Fruit fly (Drosophila melanogaster) whole organism, embryonic: ENCODE measurements around the gene CG17124.

Experiments used
- BtbVII ChIP-seq: fragments of 200-800 bp; sonication (Bioruptor generic); optimal IDR thresholded peaks from 3 replicates; lab custom pipeline; 2017; ENCODE audit warnings: missing biosample characterization, mild to moderate bottlenecking, missing genetic modification characterization
- CG10147 ChIP-seq: fragments of 200-800 bp; sonication (Bioruptor generic); optimal IDR thresholded peaks from 2 replicates; lab custom pipeline; 2019; ENCODE audit warnings: missing biosample characterization, mild to moderate bottlenecking, missing genetic modification characterization, moderate library complexity
- CG11456 ChIP-seq: fragments of 200-800 bp; sonication (Bioruptor generic); IDR thresholded peaks from 3 replicates; pipeline ENCODE4 v1.3.6; 2022; ENCODE audit warnings: missing biosample characterization, missing genetic modification characterization
- CG14860 ChIP-seq: fragments of 200-800 bp; sonication (Bioruptor generic); IDR thresholded peaks from 3 replicates; pipeline ENCODE4 v1.3.6; 2022; ENCODE audit warnings: missing biosample characterization, missing genetic modification characterization; ENCODE audit not compliant: partially characterized antibody
- CG15073 ChIP-seq: fragments of 200-800 bp; sonication (Bioruptor generic); optimal IDR thresholded peaks from 2 replicates; lab custom pipeline; 2016; ENCODE audit warnings: missing biosample characterization, missing genetic modification characterization
- CG1529 ChIP-seq: fragments of 200-800 bp; sonication (Bioruptor generic); optimal IDR thresholded peaks from 3 replicates; lab custom pipeline; 2018; ENCODE audit warnings: missing biosample characterization, missing genetic modification characterization
- CG15696 ChIP-seq: fragments of 200-800 bp; sonication (Bioruptor generic); optimal IDR thresholded peaks from 2 replicates; lab custom pipeline; 2019; ENCODE audit warnings: missing biosample characterization, mild to moderate bottlenecking, missing genetic modification characterization, moderate library complexity
- CG17568 ChIP-seq: fragments of 200-800 bp; sonication (Bioruptor generic); optimal IDR thresholded peaks from 2 replicates; lab custom pipeline; 2018; ENCODE audit warnings: missing biosample characterization, mild to moderate bottlenecking, missing genetic modification characterization, moderate library complexity
- CG18262 ChIP-seq: fragments of 200-800 bp; optimal IDR thresholded peaks from 3 replicates; lab custom pipeline; 2019; ENCODE audit warnings: missing biosample characterization, mild to moderate bottlenecking, missing genetic modification characterization, moderate library complexity
- CG1832 ChIP-seq: fragments of 200-800 bp; sonication (Bioruptor generic); optimal IDR thresholded peaks from 2 replicates; lab custom pipeline; 2017; ENCODE audit warnings: missing biosample characterization, mild to moderate bottlenecking, missing genetic modification characterization, inconsistent platforms
- CG18476 ChIP-seq: fragments of 200-800 bp; sonication (Bioruptor generic); optimal IDR thresholded peaks from 2 replicates; lab custom pipeline; 2016; ENCODE audit warnings: missing biosample characterization, mild to moderate bottlenecking, missing genetic modification characterization
- CG2202 ChIP-seq: fragments of 200-800 bp; sonication (Bioruptor generic); optimal IDR thresholded peaks from 2 replicates; lab custom pipeline; 2018; ENCODE audit warnings: missing biosample characterization, mild to moderate bottlenecking, missing genetic modification characterization
- CG31224 ChIP-seq: fragments of 200-800 bp; sonication (Bioruptor generic); IDR thresholded peaks from 2 replicates; pipeline ENCODE4 v1.3.6; 2022; ENCODE audit warnings: missing biosample characterization, missing genetic modification characterization
- CG31388 ChIP-seq: fragments of 200-800 bp; sonication (Bioruptor generic); optimal IDR thresholded peaks from 2 replicates; lab custom pipeline; 2016; ENCODE audit warnings: missing biosample characterization, missing genetic modification characterization
- CG3726 ChIP-seq: fragments of 200-800 bp; sonication (Bioruptor generic); IDR thresholded peaks from 3 replicates; pipeline ENCODE4, ENCODE4 v1.3.6; 2022; ENCODE audit warnings: missing biosample characterization, missing genetic modification characterization
- CG6254 ChIP-seq: fragments of 200-800 bp; sonication (Bioruptor generic); optimal IDR thresholded peaks from 3 replicates; lab custom pipeline; 2017; ENCODE audit warnings: mild to moderate bottlenecking, missing biosample characterization, missing genetic modification reagents, missing genetic modification characterization
- CG9797 ChIP-seq: fragments of 200-800 bp; sonication (Bioruptor generic); optimal IDR thresholded peaks from 3 replicates; lab custom pipeline; 2018; ENCODE audit warnings: missing biosample characterization, mild to moderate bottlenecking, missing genetic modification characterization
- CG9817 ChIP-seq: fragments of 200-800 bp; sonication (Bioruptor generic); optimal IDR thresholded peaks from 2 replicates; lab custom pipeline; 2018; ENCODE audit warnings: missing biosample characterization, mild to moderate bottlenecking, missing genetic modification characterization, moderate library complexity
- CHES-1-like ChIP-seq: fragments of 200-800 bp; sonication (Bioruptor generic); optimal IDR thresholded peaks from 2 replicates; lab custom pipeline; 2016; ENCODE audit warnings: missing biosample characterization, missing genetic modification characterization
- HLH3B ChIP-seq: fragments of 200-800 bp; sonication (Bioruptor generic); IDR thresholded peaks from 2 replicates; pipeline ENCODE4 v1.3.6; 2022; ENCODE audit warnings: missing biosample characterization, missing genetic modification characterization
- Med ChIP-seq: fragments of 200-800 bp; sonication (Bioruptor generic); peaks from one replicate; lab custom pipeline; 2016; ENCODE audit warnings: missing biosample characterization, missing genetic modification characterization, mild to moderate bottlenecking, inconsistent platforms, moderate library complexity
- Oaz ChIP-seq: fragments of 200-800 bp; sonication (Bioruptor generic); IDR thresholded peaks from 2 replicates; pipeline ENCODE4 v1.3.6; 2022; ENCODE audit warnings: missing biosample characterization, missing genetic modification characterization
- PHDP ChIP-seq: fragments of 200-800 bp; sonication (Bioruptor generic); optimal IDR thresholded peaks from 3 replicates; lab custom pipeline; 2018; ENCODE audit warnings: missing biosample characterization, mild to moderate bottlenecking, missing genetic modification characterization, moderate library complexity
- Stat92E ChIP-seq, 3 experiments: fragments of >200 bp in 2 of 3; fragments of 200-800 bp in 1 of 3; sonication (Bioruptor generic) in 1 of 3; optimal IDR thresholded peaks; 2 replicates each; lab custom pipeline; 2017 to 2019; ENCODE audit warnings: missing biosample characterization in 3 of 3, missing genetic modification characterization in 3 of 3, mild to moderate bottlenecking in 1 of 3, moderate library complexity in 1 of 3
- Xbp1 ChIP-seq: fragments of 200-800 bp; sonication (Bioruptor generic); optimal IDR thresholded peaks from 3 replicates; lab custom pipeline; 2016; ENCODE audit warnings: missing biosample characterization, mild to moderate bottlenecking, missing genetic modification characterization
- amos ChIP-seq: fragments of 200-800 bp; sonication (Bioruptor generic); IDR thresholded peaks from 2 replicates; pipeline ENCODE4 v1.3.6; 2022; ENCODE audit warnings: missing biosample characterization, missing genetic modification characterization; ENCODE audit not compliant: partially characterized antibody
- bbx ChIP-seq: fragments of 200-800 bp; sonication (Bioruptor generic); IDR thresholded peaks from 2 replicates; pipeline ENCODE4 v1.3.6; 2022; ENCODE audit warnings: missing biosample characterization, missing genetic modification characterization; ENCODE audit not compliant: partially characterized antibody
- bsh ChIP-seq, 2 experiments: fragments of 200-800 bp; sonication (Bioruptor generic); optimal IDR thresholded peaks; 2 replicates each; lab custom pipeline; 2017 to 2018; ENCODE audit warnings: mild to moderate bottlenecking in 2 of 2, missing biosample characterization in 2 of 2, missing genetic modification characterization in 2 of 2, moderate library complexity in 1 of 2
- dati ChIP-seq: fragments of 200-800 bp; sonication (Bioruptor generic); IDR thresholded peaks from 2 replicates; pipeline ENCODE4 v1.3.6; 2022; ENCODE audit warnings: missing biosample characterization, missing genetic modification characterization
- disco-r ChIP-seq: fragments of 200-800 bp; sonication (Bioruptor generic); optimal IDR thresholded peaks from 2 replicates; lab custom pipeline; 2016; ENCODE audit warnings: missing biosample characterization, missing genetic modification characterization
- esg ChIP-seq: fragments of 200-800 bp; sonication (Bioruptor generic); conservative IDR thresholded peaks from 2 replicates; pipeline ENCODE4 v1.3.6; 2022; ENCODE audit warnings: missing biosample characterization, missing genetic modification characterization
- her ChIP-seq: fragments of 200-800 bp; sonication (Bioruptor generic); optimal IDR thresholded peaks from 2 replicates; lab custom pipeline; 2016; ENCODE audit warnings: missing biosample characterization, missing genetic modification characterization
- hth ChIP-seq: fragments of >200 bp; optimal IDR thresholded peaks from 2 replicates; lab custom pipeline; 2017; ENCODE audit warnings: inconsistent platforms
- ind ChIP-seq: fragments of 200-800 bp; sonication (Bioruptor generic); optimal IDR thresholded peaks from 3 replicates; lab custom pipeline; 2016; ENCODE audit warnings: missing biosample characterization, missing genetic modification characterization
- lilli ChIP-seq: fragments of 200-800 bp; sonication (Bioruptor generic); optimal IDR thresholded peaks from 3 replicates; lab custom pipeline; 2016; ENCODE audit warnings: missing biosample characterization, missing genetic modification characterization
- mirr ChIP-seq: fragments of 200-800 bp; sonication (Bioruptor generic); optimal IDR thresholded peaks from 3 replicates; lab custom pipeline; 2018; ENCODE audit warnings: missing biosample characterization, mild to moderate bottlenecking, missing genetic modification characterization
- nerfin-2 ChIP-seq: fragments of 200-800 bp; sonication (Bioruptor generic); IDR thresholded peaks from 2 replicates; pipeline ENCODE4 v1.3.6; 2022; ENCODE audit warnings: missing biosample characterization, missing genetic modification characterization; ENCODE audit not compliant: partially characterized antibody
- nmo ChIP-seq: fragments of 200-800 bp; sonication (Bioruptor generic); optimal IDR thresholded peaks from 2 replicates; lab custom pipeline; 2018; ENCODE audit warnings: missing biosample characterization, mild to moderate bottlenecking, missing genetic modification characterization, moderate library complexity
- nom ChIP-seq: fragments of 200-800 bp; sonication (Bioruptor generic); optimal IDR thresholded peaks from 2 replicates; lab custom pipeline; 2017; ENCODE audit warnings: missing biosample characterization, missing genetic modification characterization, mild to moderate bottlenecking, moderate library complexity, missing genetic modification reagents
- odd ChIP-seq: fragments of 200-800 bp; sonication (Bioruptor generic); optimal IDR thresholded peaks from 2 replicates; lab custom pipeline; 2017; ENCODE audit warnings: missing biosample characterization, mild to moderate bottlenecking, missing genetic modification characterization
- org-1 ChIP-seq: fragments of 200-800 bp; sonication (Bioruptor generic); optimal IDR thresholded peaks from 2 replicates; lab custom pipeline; 2017; ENCODE audit warnings: missing biosample characterization, missing genetic modification characterization
- peb ChIP-seq: fragments of 200-800 bp; sonication (Bioruptor generic); IDR thresholded peaks from 2 replicates; pipeline ENCODE4 v1.3.6; 2022; ENCODE audit warnings: missing biosample characterization, missing genetic modification characterization
- sc ChIP-seq, 3 experiments: fragments of >200 bp in 2 of 3; fragments of 200-800 bp in 1 of 3; sonication (Bioruptor generic) in 1 of 3; optimal IDR thresholded peaks; 2 replicates in 2 of 3; 3 replicates in 1 of 3; lab custom pipeline; 2017; ENCODE audit warnings: mild to moderate bottlenecking in 1 of 3, missing biosample characterization in 1 of 3, missing genetic modification characterization in 1 of 3, missing genetic modification reagents in 1 of 3
- sens ChIP-seq: fragments of 200-800 bp; sonication (Bioruptor generic); peaks from one replicate; lab custom pipeline; 2016; ENCODE audit warnings: missing biosample characterization, missing genetic modification characterization
- shn ChIP-seq: fragments of 200-800 bp; sonication (Bioruptor generic); optimal IDR thresholded peaks from 3 replicates; lab custom pipeline; 2016; ENCODE audit warnings: missing biosample characterization, missing genetic modification characterization
- slbo ChIP-seq: fragments of 200-800 bp; sonication (Bioruptor generic); IDR thresholded peaks from 2 replicates; pipeline ENCODE4 v1.3.6; 2022; ENCODE audit warnings: missing biosample characterization, missing genetic modification characterization
- stwl ChIP-seq: fragments of 200-800 bp; sonication (Bioruptor generic); optimal IDR thresholded peaks from 3 replicates; lab custom pipeline; 2018; ENCODE audit warnings: missing biosample characterization, mild to moderate bottlenecking, missing genetic modification characterization, moderate library complexity
- tap ChIP-seq: fragments of 200-800 bp; optimal IDR thresholded peaks from 3 replicates; lab custom pipeline; 2019; ENCODE audit warnings: missing biosample characterization, mild to moderate bottlenecking, missing genetic modification characterization, moderate library complexity
- trh ChIP-seq: fragments of 200-800 bp; sonication (Bioruptor generic); optimal IDR thresholded peaks from 2 replicates; lab custom pipeline; 2016; ENCODE audit warnings: missing biosample characterization, missing genetic modification characterization
- vfl ChIP-seq: fragments of 200-800 bp; sonication (Bioruptor generic); optimal IDR thresholded peaks from 2 replicates; lab custom pipeline; 2016; ENCODE audit warnings: missing biosample characterization, missing genetic modification characterization
- wek ChIP-seq: fragments of 200-800 bp; sonication (Bioruptor generic); optimal IDR thresholded peaks from 3 replicates; lab custom pipeline; 2018; ENCODE audit warnings: missing biosample characterization, mild to moderate bottlenecking, missing genetic modification characterization, moderate library complexity

CG17124 gene

dm6 chr2L:10748218-10748617 is 7.9 kb downstream of the CG17124 start (continued):
- TF ChIP-seq disco-r (GFP tag; lab: Kevin White, UChicago) (no peak), nerfin-2 (GFP tag; lab: Robert Waterston, UW) (no peak), wek (no peak), PHDP (no peak), mirr (GFP tag; lab: Kevin White, UChicago) (no peak), hth (lab: Kevin White, UChicago) (no peak), nmo (GFP tag; lab: Kevin White, UChicago) (no peak), CG9797 (GFP tag; lab: Kevin White, UChicago) (no peak), CG18476 (GFP tag; lab: Kevin White, UChicago) (no peak), esg (GFP tag; lab: Robert Waterston, UW) (no peak; the same call in 1 of the 2 replicates), CG14860 (GFP tag; lab: Robert Waterston, UW) (no peak), org-1 (GFP tag; lab: Kevin White, UChicago) (no peak), amos (GFP tag; lab: Robert Waterston, UW) (no peak), CG17568 (GFP tag; lab: Kevin White, UChicago) (no peak), CG15696 (tag; lab: Kevin White, UChicago) (no peak), Xbp1 (peak; percentile 16), bbx (no peak), CG2202 (tag; lab: Kevin White, UChicago) (no peak), stwl (tag; lab: Kevin White, UChicago) (no peak), lilli (GFP tag; lab: Kevin White, UChicago) (no peak), sens (GFP tag; lab: Kevin White, UChicago) (peak; percentile 75), BtbVII (no peak), tap (tag; lab: Kevin White, UChicago) (no peak), CG6254 (GFP tag; lab: Kevin White, UChicago) (no peak), trh (GFP tag; lab: Kevin White, UChicago) (no peak), slbo (no peak), Med (GFP tag; lab: Kevin White, UChicago) (peak; percentile 41), ind (no peak), nom (GFP tag; lab: Kevin White, UChicago) (no peak), Oaz (GFP tag; lab: Robert Waterston, UW) (no peak), CG15073 (GFP tag; lab: Kevin White, UChicago) (no peak), dati (GFP tag; lab: Robert Waterston, UW) (no peak), CG10147 (GFP tag; lab: Kevin White, UChicago) (no peak), CG3726 (no peak), CG18262 (no peak), CHES-1-like (GFP tag; lab: Kevin White, UChicago) (no peak), CG31388 (GFP tag; lab: Kevin White, UChicago) (no peak), shn (GFP tag; lab: Kevin White, UChicago) (no peak), CG1529 (GFP tag; lab: Kevin White, UChicago) (no peak), bsh (GFP tag; optimal IDR thresholded peaks at IDR 0.05; lab: Kevin White, UChicago) (peak in 1 of 2 experiments; percentile 17), Stat92E (GFP tag; optimal IDR thresholded peaks at IDR 0.05; lab: Kevin White, UChicago) (no peak), CG31224 (GFP tag; lab: Robert Waterston, UW) (no peak), vfl (GFP tag; lab: Kevin White, UChicago) (no peak), CG11456 (GFP tag; lab: Robert Waterston, UW) (no peak), CG9817 (no peak), her (GFP tag; lab: Kevin White, UChicago) (no peak), CG1832 (GFP tag; lab: Kevin White, UChicago) (no peak), sc (optimal IDR thresholded peaks at IDR 0.05; lab: Kevin White, UChicago) (no peak), sc (GFP tag; optimal IDR thresholded peaks at IDR 0.05; lab: Kevin White, UChicago) (no peak), odd (GFP tag; lab: Kevin White, UChicago) (no peak), HLH3B (no peak), peb (GFP tag; lab: Robert Waterston, UW) (no peak)
